Worm (Caenorhabditis elegans): Measurements from ENCODE around the gene sorb-1.

Gene sorb-1

DNA sequence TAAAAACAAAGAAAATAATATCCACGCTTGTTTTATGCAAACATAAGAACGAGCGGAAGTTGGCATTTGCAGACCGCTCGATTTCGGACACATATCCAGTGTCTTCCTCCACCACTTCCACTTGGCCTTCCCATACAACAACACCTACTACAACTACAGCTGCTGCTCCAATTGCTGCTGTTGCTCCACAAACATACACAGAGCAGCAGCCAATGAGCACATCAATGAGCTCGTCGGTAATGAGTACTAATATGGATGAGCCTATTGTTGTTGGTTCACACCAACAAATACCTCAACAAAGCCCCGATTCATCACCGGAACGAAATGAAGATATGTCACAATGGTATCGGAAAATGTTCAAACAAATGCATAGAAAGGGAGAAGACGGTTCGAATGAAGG lies 5.5 kb downstream of the sorb-1 start:
- TF ChIP-seq madf-6 (GFP tag; IDR thresholded peaks at IDR 0.05) (no peak), ztf-18 (tag; optimal IDR thresholded peaks at IDR 0.05) (no peak), F33H1.4 (GFP tag; IDR thresholded peaks at IDR 0.05) (no peak), ceh-27 (GFP tag; optimal IDR thresholded peaks at IDR 0.05) (no peak), B0261.1 (tag; optimal IDR thresholded peaks at IDR 0.05) (no peak), F10E7.11 (tag; optimal IDR thresholded peaks at IDR 0.05) (no peak), rpc-1 (optimal IDR thresholded peaks at IDR 0.05) (no peak), rpc-1 (tag; optimal IDR thresholded peaks at IDR 0.05) (no peak), nhr-120 (GFP tag; IDR thresholded peaks at IDR 0.05) (no peak), ceh-100 (GFP tag; IDR thresholded peaks at IDR 0.05) (no peak), hlh-26 (GFP tag; conservative IDR thresholded peaks at IDR 0.05) (no peak), K11D2.4 (GFP tag; IDR thresholded peaks at IDR 0.05) (no peak), bed-2 (GFP tag; IDR thresholded peaks at IDR 0.05) (no peak), unc-62 (GFP tag; optimal IDR thresholded peaks at IDR 0.05) (no peak), ceh-79 (tag; optimal IDR thresholded peaks at IDR 0.05) (no peak), die-1 (tag; optimal IDR thresholded peaks at IDR 0.05) (no peak), madf-10 (tag; optimal IDR thresholded peaks at IDR 0.05) (no peak), sea-2 (GFP tag; IDR thresholded peaks at IDR 0.05) (no peak), mel-28 (tag; optimal IDR thresholded peaks at IDR 0.05; ENCODE audit: borderline replicate concordance) (no peak)

DNA sequence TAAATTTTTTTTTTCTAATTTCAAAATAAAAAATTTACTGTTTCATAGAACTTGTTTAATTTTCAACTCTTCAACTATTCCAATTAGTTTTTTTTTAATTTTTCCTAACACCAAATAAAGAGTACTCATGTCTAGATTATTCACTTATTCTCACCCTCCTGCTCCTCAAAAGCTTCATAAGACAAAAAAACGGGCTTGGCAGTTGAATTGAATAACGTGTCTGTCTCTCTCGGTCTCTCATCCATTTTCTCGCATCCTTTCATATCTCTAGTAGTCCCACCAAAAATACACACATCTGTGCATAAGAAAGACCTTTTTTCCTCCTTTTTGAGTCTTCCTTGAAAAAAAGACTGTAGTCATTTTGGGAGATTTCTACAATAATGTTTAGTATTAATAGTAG lies 13.3 kb downstream of the sorb-1 start:
- TF ChIP-seq madf-8 (GFP tag; conservative IDR thresholded peaks at IDR 0.05) (no peak), Y95B8A.8 (GFP tag; IDR thresholded peaks at IDR 0.05) (no peak), repo-1 (tag; optimal IDR thresholded peaks at IDR 0.05) (no peak), ztf-25 (GFP tag; IDR thresholded peaks at IDR 0.05) (no peak), rpc-1 (optimal IDR thresholded peaks at IDR 0.05) (no peak), rpc-1 (tag; optimal IDR thresholded peaks at IDR 0.05) (no peak), hlh-26 (GFP tag; conservative IDR thresholded peaks at IDR 0.05) (no peak), bed-2 (GFP tag; IDR thresholded peaks at IDR 0.05) (no peak), lir-1 (GFP tag; conservative IDR thresholded peaks at IDR 0.05) (no peak), nhr-27 (tag; optimal IDR thresholded peaks at IDR 0.05) (no peak), F57A8.1 (GFP tag; optimal IDR thresholded peaks at IDR 0.05) (no peak), K11D2.4 (GFP tag; IDR thresholded peaks at IDR 0.05) (no peak), ztf-26 (tag; optimal IDR thresholded peaks at IDR 0.05) (no peak), egrh-3 (GFP tag; IDR thresholded peaks at IDR 0.05) (no peak), madf-6 (GFP tag; IDR thresholded peaks at IDR 0.05) (no peak)

- TF ChIP-seq him-1 (tag; optimal IDR thresholded peaks at IDR 0.05) (no peak), hrde-1 (tag; optimal IDR thresholded peaks at IDR 0.05; ENCODE audit: borderline replicate concordance) (no peak), F33H1.4 (GFP tag; IDR thresholded peaks at IDR 0.05) (no peak), madf-10 (tag; optimal IDR thresholded peaks at IDR 0.05) (no peak), F49E8.2 (tag; optimal IDR thresholded peaks at IDR 0.05; ENCODE audit: insufficient read depth) (no peak), ceh-91 (GFP tag; IDR thresholded peaks at IDR 0.05) (no peak), ets-4 (GFP tag; optimal IDR thresholded peaks at IDR 0.05) (no peak), snpc-3.4 (tag; optimal IDR thresholded peaks at IDR 0.05) (no peak), dpff-1 (tag; optimal IDR thresholded peaks at IDR 0.05) (no peak), fkh-3 (tag; optimal IDR thresholded peaks at IDR 0.05) (no peak)
Measured at ce11 chrIV:13764708-13765107, 14.6 kb downstream of the sorb-1 start.

DNA sequence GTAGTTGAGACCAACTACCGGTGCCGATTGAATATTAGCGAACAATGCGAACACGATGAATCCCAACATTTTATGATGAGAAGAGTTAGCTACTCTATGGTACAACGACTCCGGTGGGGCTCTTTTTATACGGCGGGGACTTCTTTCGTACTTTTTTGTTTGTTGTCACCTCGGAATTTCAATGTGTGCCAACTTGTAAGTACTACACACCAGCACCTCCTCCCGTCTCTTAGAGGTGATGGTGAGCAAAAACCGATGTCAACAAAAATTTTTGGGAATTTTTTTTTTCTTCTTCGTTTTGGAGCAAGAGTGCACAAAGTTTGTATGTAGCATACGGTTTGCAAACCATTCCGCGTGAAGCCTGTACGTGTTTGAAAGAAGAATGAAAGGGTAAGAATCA lies 24.4 kb downstream of the sorb-1 start, which contains the start of gene Y45F10D.2:
Y45F10D.2 (minus strand) TSS at position 101 of the 400 bp plus-strand sequence.
- no peak for TF ChIP-seq B0336.3 (GFP tag; IDR thresholded peaks at IDR 0.05)
- TF ChIP-seq madf-8 (GFP tag; conservative IDR thresholded peaks at IDR 0.05) = no peak
- no peak for TF ChIP-seq lsl-1 (GFP tag; optimal IDR thresholded peaks at IDR 0.05)
- no peak for TF ChIP-seq dox-1 (GFP tag; IDR thresholded peaks at IDR 0.05)
- no peak for TF ChIP-seq madf-3 (GFP tag; IDR thresholded peaks at IDR 0.05)
- no peak for TF ChIP-seq ets-4 (GFP tag; optimal IDR thresholded peaks at IDR 0.05)
- no peak for TF ChIP-seq D2030.7 (GFP tag; IDR thresholded peaks at IDR 0.05)
- no peak for TF ChIP-seq hmg-20 (GFP tag; IDR thresholded peaks at IDR 0.05)
- no peak for TF ChIP-seq let-607 (tag; optimal IDR thresholded peaks at IDR 0.05)
- TF ChIP-seq ztf-18 (tag; optimal IDR thresholded peaks at IDR 0.05) = no peak
- no peak for TF ChIP-seq die-1 (tag; optimal IDR thresholded peaks at IDR 0.05)
- TF ChIP-seq tlf-1 (GFP tag; optimal IDR thresholded peaks at IDR 0.05) = no peak
- no peak for TF ChIP-seq K11D2.4 (GFP tag; IDR thresholded peaks at IDR 0.05)
